Fruit fly (Drosophila melanogaster) whole organism, embryonic: ENCODE results near the gene Kat60.
A peak's percentile ranks its signal among the peaks of the same experiment; 100 is the strongest.

Experiments used
- Antp ChIP-seq: fragments of 200-800 bp; sonication (Bioruptor generic); optimal IDR thresholded peaks from 3 replicates; lab custom pipeline; 2016; ENCODE audit warnings: missing biosample characterization, missing genetic modification characterization
- CG10543 ChIP-seq: fragments of 200-800 bp; sonication (Bioruptor generic); optimal IDR thresholded peaks from 3 replicates; lab custom pipeline; 2017; ENCODE audit warnings: missing biosample characterization, mild to moderate bottlenecking, missing genetic modification characterization, moderate library complexity
- CG10654 ChIP-seq: fragments of 200-800 bp; sonication (Bioruptor generic); optimal IDR thresholded peaks from 2 replicates; lab custom pipeline; 2016; ENCODE audit warnings: missing biosample characterization, missing genetic modification characterization
- CG12155 ChIP-seq: fragments of 200-800 bp; sonication (Bioruptor generic); optimal IDR thresholded peaks from 3 replicates; lab custom pipeline; 2016; ENCODE audit warnings: missing biosample characterization, missing genetic modification characterization
- CG12391 ChIP-seq: fragments of 200-800 bp; sonication (Bioruptor generic); optimal IDR thresholded peaks from 3 replicates; lab custom pipeline; 2018; ENCODE audit warnings: missing biosample characterization, mild to moderate bottlenecking, missing genetic modification characterization, moderate library complexity
- CG13775 ChIP-seq: fragments of 200-800 bp; sonication (Bioruptor generic); optimal IDR thresholded peaks from 3 replicates; lab custom pipeline; 2017; ENCODE audit warnings: missing biosample characterization, mild to moderate bottlenecking, missing genetic modification characterization
- CG15073 ChIP-seq: fragments of 200-800 bp; sonication (Bioruptor generic); optimal IDR thresholded peaks from 2 replicates; lab custom pipeline; 2016; ENCODE audit warnings: missing biosample characterization, missing genetic modification characterization
- CG17359 ChIP-seq: fragments of 200-800 bp; sonication (Bioruptor generic); optimal IDR thresholded peaks from 3 replicates; lab custom pipeline; 2018; ENCODE audit warnings: missing biosample characterization, mild to moderate bottlenecking, missing genetic modification characterization, moderate library complexity
- CG17361 ChIP-seq: fragments of 200-800 bp; sonication (Bioruptor generic); IDR thresholded peaks from 3 replicates; pipeline ENCODE4 v1.3.6; 2022; ENCODE audit warnings: missing biosample characterization, missing genetic modification characterization
- CG17912 ChIP-seq: fragments of 200-800 bp; sonication (Bioruptor generic); optimal IDR thresholded peaks from 2 replicates; lab custom pipeline; 2018; ENCODE audit warnings: missing biosample characterization, mild to moderate bottlenecking, missing genetic modification characterization
- CG30020 ChIP-seq: fragments of 200-800 bp; optimal IDR thresholded peaks from 2 replicates; lab custom pipeline; 2019; ENCODE audit warnings: missing biosample characterization, mild to moderate bottlenecking, missing genetic modification characterization, moderate library complexity
- CG30403 ChIP-seq: fragments of 200-800 bp; sonication (Bioruptor generic); optimal IDR thresholded peaks from 3 replicates; lab custom pipeline; 2016; ENCODE audit warnings: missing biosample characterization, missing genetic modification characterization
- CG32772 ChIP-seq: fragments of 200-800 bp; sonication (Bioruptor generic); IDR thresholded peaks from 2 replicates; pipeline ENCODE4 v1.3.6; 2022; ENCODE audit warnings: missing biosample characterization, missing genetic modification characterization
- CG33213 ChIP-seq: fragments of 200-800 bp; sonication (Bioruptor generic); optimal IDR thresholded peaks from 3 replicates; lab custom pipeline; 2016; ENCODE audit warnings: missing biosample characterization, missing genetic modification characterization
- CG42726 ChIP-seq: fragments of 200-800 bp; sonication (Bioruptor generic); IDR thresholded peaks from 2 replicates; pipeline ENCODE4 v1.3.6; 2022; ENCODE audit warnings: missing biosample characterization, missing genetic modification characterization; ENCODE audit not compliant: partially characterized antibody
- CG7357 ChIP-seq: fragments of 200-800 bp; sonication (Bioruptor generic); IDR thresholded peaks from 3 replicates; pipeline ENCODE4 v1.3.6; 2022; ENCODE audit warnings: missing biosample characterization, missing genetic modification characterization
- CG8290 ChIP-seq, 3 experiments: fragments of 200-800 bp; sonication (Bioruptor generic); optimal IDR thresholded peaks; 2 replicates each; lab custom pipeline; 2016 to 2019; ENCODE audit warnings: missing biosample characterization in 3 of 3, missing genetic modification characterization in 3 of 3, mild to moderate bottlenecking in 2 of 3, moderate library complexity in 1 of 3
- Dip3 ChIP-seq: fragments of 200-800 bp; sonication (Bioruptor generic); optimal IDR thresholded peaks from 3 replicates; lab custom pipeline; 2016; ENCODE audit warnings: missing biosample characterization, missing genetic modification characterization
- Fer2 ChIP-seq: fragments of 200-800 bp; sonication (Bioruptor generic); optimal IDR thresholded peaks from 2 replicates; lab custom pipeline; 2018; ENCODE audit warnings: missing biosample characterization, mild to moderate bottlenecking, missing genetic modification characterization, moderate library complexity
- HLHmδ ChIP-seq: fragments of 200-800 bp; sonication (Bioruptor generic); optimal IDR thresholded peaks from 2 replicates; lab custom pipeline; 2018; ENCODE audit warnings: missing biosample characterization, mild to moderate bottlenecking, missing genetic modification characterization, moderate library complexity
- HmgD ChIP-seq: fragments of 200-800 bp; sonication (Bioruptor generic); optimal IDR thresholded peaks from 3 replicates; lab custom pipeline; 2016; ENCODE audit warnings: missing biosample characterization, missing genetic modification characterization
- MESR4 ChIP-seq: fragments of 200-800 bp; sonication (Bioruptor generic); optimal IDR thresholded peaks from 2 replicates; lab custom pipeline; 2018; ENCODE audit warnings: missing biosample characterization, mild to moderate bottlenecking, missing genetic modification characterization, moderate library complexity
- Mad ChIP-seq: fragments of 200-800 bp; sonication (Bioruptor generic); optimal IDR thresholded peaks from 2 replicates; lab custom pipeline; 2016; ENCODE audit warnings: missing biosample characterization, missing genetic modification characterization
- Mes4 ChIP-seq: fragments of 200-800 bp; sonication (Bioruptor generic); optimal IDR thresholded peaks from 2 replicates; lab custom pipeline; 2016; ENCODE audit warnings: missing biosample characterization, missing genetic modification characterization
- NC2α ChIP-seq: fragments of 200-800 bp; sonication (Bioruptor generic); optimal IDR thresholded peaks from 2 replicates; lab custom pipeline; 2016; ENCODE audit warnings: missing biosample characterization, missing genetic modification characterization
- Pdp1 ChIP-seq, 2 experiments: fragments of 200-800 bp; sonication (Bioruptor generic); optimal IDR thresholded peaks; 3 replicates each; lab custom pipeline; 2016; ENCODE audit warnings: missing biosample characterization in 2 of 2, missing genetic modification characterization in 2 of 2, mild to moderate bottlenecking in 1 of 2, moderate library complexity in 1 of 2
- aop ChIP-seq: fragments of 200-800 bp; sonication (Bioruptor generic); IDR thresholded peaks from 2 replicates; pipeline ENCODE4 v1.3.6; 2022; ENCODE audit warnings: missing biosample characterization, missing genetic modification characterization
- caup ChIP-seq: fragments of 200-800 bp; sonication (Bioruptor generic); optimal IDR thresholded peaks from 3 replicates; lab custom pipeline; 2017; ENCODE audit warnings: missing biosample characterization, mild to moderate bottlenecking, missing genetic modification characterization, moderate library complexity; ENCODE audit not compliant: severe bottlenecking
- chn ChIP-seq: fragments of 200-800 bp; sonication (Bioruptor generic); optimal IDR thresholded peaks from 2 replicates; lab custom pipeline; 2016; ENCODE audit warnings: missing biosample characterization, missing genetic modification characterization
- danr ChIP-seq: fragments of 200-800 bp; sonication (Bioruptor generic); IDR thresholded peaks from 2 replicates; pipeline ENCODE4 v1.3.6; 2022; ENCODE audit warnings: missing biosample characterization, missing genetic modification characterization
- dmrt11E ChIP-seq: fragments of 200-800 bp; sonication (Bioruptor generic); optimal IDR thresholded peaks from 3 replicates; lab custom pipeline; 2018; ENCODE audit warnings: missing biosample characterization, mild to moderate bottlenecking, missing genetic modification characterization, moderate library complexity
- eve ChIP-seq, 2 experiments: fragments of >200 bp; optimal IDR thresholded peaks; 2 replicates each; lab custom pipeline; 2017; ENCODE audit warnings: missing biosample characterization in 2 of 2, missing genetic modification characterization in 2 of 2
- eyg ChIP-seq: fragments of 200-800 bp; sonication (Bioruptor generic); optimal IDR thresholded peaks from 3 replicates; lab custom pipeline; 2016; ENCODE audit warnings: missing biosample characterization, missing genetic modification characterization
- fd102C ChIP-seq: fragments of 200-800 bp; sonication (Bioruptor generic); optimal IDR thresholded peaks from 2 replicates; lab custom pipeline; 2018; ENCODE audit warnings: missing biosample characterization, mild to moderate bottlenecking, missing genetic modification characterization, moderate library complexity
- fd96Cb ChIP-seq: fragments of 200-800 bp; sonication (Bioruptor generic); optimal IDR thresholded peaks from 2 replicates; lab custom pipeline; 2018; ENCODE audit warnings: missing biosample characterization, mild to moderate bottlenecking, missing genetic modification characterization, moderate library complexity
- gcm2 ChIP-seq: fragments of 200-800 bp; sonication (Bioruptor generic); optimal IDR thresholded peaks from 2 replicates; lab custom pipeline; 2016; ENCODE audit warnings: missing biosample characterization, missing genetic modification characterization
- her ChIP-seq: fragments of 200-800 bp; sonication (Bioruptor generic); optimal IDR thresholded peaks from 2 replicates; lab custom pipeline; 2016; ENCODE audit warnings: missing biosample characterization, missing genetic modification characterization
- lab ChIP-seq: fragments of 200-800 bp; sonication (Bioruptor generic); optimal IDR thresholded peaks from 3 replicates; lab custom pipeline; 2017; ENCODE audit warnings: missing biosample characterization, missing genetic modification characterization, mild to moderate bottlenecking, moderate library complexity, missing genetic modification reagents
- lov ChIP-seq, 2 experiments: fragments of 200-800 bp in 1 of 2; fragments of >200 bp in 1 of 2; sonication (Bioruptor generic) in 1 of 2; IDR thresholded peaks in 1 of 2; optimal IDR thresholded peaks in 1 of 2; 2 replicates in 1 of 2; 3 replicates in 1 of 2; pipeline versions ENCODE4 v1.3.6 to Lab custom; 2017 to 2022; ENCODE audit warnings: missing biosample characterization in 1 of 2, missing genetic modification characterization in 1 of 2
- nerfin-2 ChIP-seq: fragments of 200-800 bp; sonication (Bioruptor generic); IDR thresholded peaks from 2 replicates; pipeline ENCODE4 v1.3.6; 2022; ENCODE audit warnings: missing biosample characterization, missing genetic modification characterization; ENCODE audit not compliant: partially characterized antibody
- nom ChIP-seq: fragments of 200-800 bp; sonication (Bioruptor generic); optimal IDR thresholded peaks from 2 replicates; lab custom pipeline; 2017; ENCODE audit warnings: missing biosample characterization, missing genetic modification characterization, mild to moderate bottlenecking, moderate library complexity, missing genetic modification reagents
- pfk ChIP-seq: fragments of 200-800 bp; sonication (Bioruptor generic); optimal IDR thresholded peaks from 2 replicates; lab custom pipeline; 2018; ENCODE audit warnings: missing biosample characterization, mild to moderate bottlenecking, missing genetic modification characterization, moderate library complexity
- pzg ChIP-seq: fragments of 200-800 bp; sonication (Bioruptor generic); optimal IDR thresholded peaks from 3 replicates; lab custom pipeline; 2018; ENCODE audit warnings: missing biosample characterization, mild to moderate bottlenecking, missing genetic modification characterization, moderate library complexity
- stwl ChIP-seq: fragments of 200-800 bp; sonication (Bioruptor generic); optimal IDR thresholded peaks from 3 replicates; lab custom pipeline; 2018; ENCODE audit warnings: missing biosample characterization, mild to moderate bottlenecking, missing genetic modification characterization, moderate library complexity
- tna ChIP-seq: fragments of 200-800 bp; sonication (Bioruptor generic); IDR thresholded peaks from 2 replicates; pipeline ENCODE4 v1.3.6; 2022; ENCODE audit warnings: missing biosample characterization, missing genetic modification characterization; ENCODE audit not compliant: partially characterized antibody
- vvl ChIP-seq: fragments of 200-800 bp; sonication (Bioruptor generic); IDR thresholded peaks from 2 replicates; pipeline ENCODE4 v1.3.6; 2022; ENCODE audit warnings: missing biosample characterization, missing genetic modification characterization

The Kat60 gene

DNA sequence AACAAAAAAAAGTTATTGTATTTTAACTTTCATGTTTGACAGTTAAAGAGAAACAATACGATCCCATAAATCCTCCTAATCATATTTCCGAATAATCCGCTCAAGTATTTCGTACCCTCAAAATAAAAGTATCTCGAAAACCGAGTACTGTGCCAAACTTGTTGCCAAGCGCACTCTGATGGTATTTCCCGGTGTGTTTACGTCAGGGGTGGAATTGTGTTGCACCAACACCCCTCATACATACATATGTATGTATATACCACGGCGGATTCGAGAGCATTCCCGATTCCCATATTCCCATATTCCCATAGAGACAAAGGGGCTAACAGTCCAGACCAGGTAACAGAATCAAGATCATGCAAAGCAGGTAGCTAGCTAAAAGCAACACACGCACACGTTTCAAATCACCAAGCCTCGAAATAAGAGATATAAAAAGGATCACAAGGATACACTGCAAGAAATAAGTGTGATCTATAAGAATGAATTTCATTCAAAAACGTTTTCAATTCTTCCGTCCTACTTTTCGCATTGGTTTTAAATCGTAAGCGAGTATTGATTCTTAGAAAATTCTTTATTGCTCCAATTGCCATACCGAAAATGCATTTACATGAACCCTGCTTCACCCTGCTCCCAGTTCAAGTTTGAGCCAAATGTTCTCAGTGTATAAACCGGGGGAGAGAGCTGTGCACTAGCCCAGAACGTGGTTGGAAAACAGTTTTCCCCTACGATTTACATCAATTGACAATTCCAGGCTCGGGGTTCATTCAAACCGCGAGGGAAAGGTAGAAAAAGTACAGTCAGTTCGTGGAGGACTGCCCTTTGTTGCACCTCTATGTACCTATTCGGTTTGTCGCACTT is 19.9 kb downstream of the Kat60 start (continued):
- TF ChIP-seq HmgD (GFP tag; lab: Kevin White, UChicago): peak; percentile 14
- no peak for TF ChIP-seq Fer2 (tag; lab: Kevin White, UChicago)
- peak; percentile 18 for TF ChIP-seq Dip3 (GFP tag; lab: Kevin White, UChicago)
- TF ChIP-seq Mes4 (GFP tag; lab: Kevin White, UChicago): peak; percentile 72
- no peak for TF ChIP-seq caup (GFP tag; lab: Kevin White, UChicago)
- peak; percentile 60 for TF ChIP-seq CG30020 (tag; lab: Kevin White, UChicago)
- peak; percentile 46; the same call in 1 of the 3 replicates for TF ChIP-seq CG7357 (GFP tag; lab: Robert Waterston, UW)
- no peak for TF ChIP-seq danr (GFP tag; lab: Robert Waterston, UW)
- peak; percentile 6 for TF ChIP-seq CG15073
- no peak for TF ChIP-seq pzg (GFP tag; lab: Kevin White, UChicago)
- TF ChIP-seq vvl (GFP tag; lab: Robert Waterston, UW): peak; percentile 76
- TF ChIP-seq fd102C (GFP tag; lab: Kevin White, UChicago): peak; percentile 96
- TF ChIP-seq CG17912: no peak
- no peak for TF ChIP-seq pfk
- peak; percentile 87 for TF ChIP-seq CG12391 (tag; lab: Kevin White, UChicago)
- TF ChIP-seq lov (optimal IDR thresholded peaks at IDR 0.05; lab: Kevin White, UChicago): peak; percentile 18
- peak; percentile 82; the same call in 2 of the 3 replicates for TF ChIP-seq lov (GFP tag; IDR thresholded peaks at IDR 0.05; lab: Robert Waterston, UW)
- TF ChIP-seq eyg: no peak
- peak; percentile 10 for TF ChIP-seq lab
- TF ChIP-seq chn: peak; percentile 91
- no peak for TF ChIP-seq aop
- peak; percentile 87 for TF ChIP-seq CG17361 (GFP tag; lab: Robert Waterston, UW)
- peak; percentile 51 for TF ChIP-seq NC2α (GFP tag; lab: Kevin White, UChicago)
- TF ChIP-seq CG8290 (GFP tag; optimal IDR thresholded peaks at IDR 0.05; lab: Kevin White, UChicago): peak; percentile 85
- peak in 1 of 2 experiments; percentile 72 for TF ChIP-seq CG8290 (tag; optimal IDR thresholded peaks at IDR 0.05; lab: Kevin White, UChicago)
- TF ChIP-seq gcm2: peak; percentile 24
- TF ChIP-seq her (GFP tag; lab: Kevin White, UChicago): peak; percentile 66
- peak; percentile 70 for TF ChIP-seq CG33213 (GFP tag; lab: Kevin White, UChicago)
- TF ChIP-seq CG12155: peak; percentile 59
- TF ChIP-seq MESR4: peak; percentile 6
- peak; percentile 70 for TF ChIP-seq CG32772 (GFP tag; lab: Robert Waterston, UW)
- TF ChIP-seq CG13775: peak; percentile 85
- TF ChIP-seq CG30403 (GFP tag; lab: Kevin White, UChicago): peak; percentile 72
- peak; percentile 6 for TF ChIP-seq CG10543 (GFP tag; lab: Kevin White, UChicago)
- no peak for TF ChIP-seq nerfin-2 (GFP tag; lab: Robert Waterston, UW)
- TF ChIP-seq stwl: peak; percentile 70
- TF ChIP-seq Pdp1 (GFP tag; optimal IDR thresholded peaks at IDR 0.05; lab: Kevin White, UChicago): peak; percentile 64 to 67
- TF ChIP-seq CG42726 (GFP tag; lab: Robert Waterston, UW): no peak
- peak; percentile 13 for TF ChIP-seq HLHmδ
- TF ChIP-seq CG17359 (tag; lab: Kevin White, UChicago): peak; percentile 52
- peak; percentile 52 for TF ChIP-seq CG10654 (GFP tag; lab: Kevin White, UChicago)
- TF ChIP-seq nom (GFP tag; lab: Kevin White, UChicago): peak; percentile 16
- peak; percentile 81 for TF ChIP-seq fd96Cb (tag; lab: Kevin White, UChicago)
- TF ChIP-seq Mad (GFP tag; lab: Kevin White, UChicago): peak; percentile 75
- TF ChIP-seq eve (GFP tag; optimal IDR thresholded peaks at IDR 0.05; lab: Kevin White, UChicago): peak; percentile 87 to 88
- peak; percentile 98 for TF ChIP-seq dmrt11E (tag; lab: Kevin White, UChicago)
- no peak for TF ChIP-seq tna (GFP tag; lab: Robert Waterston, UW)
- TF ChIP-seq Antp (GFP tag; lab: Kevin White, UChicago): peak; percentile 80
